Worm (Caenorhabditis elegans) whole organism, young adult: ENCODE data around the gene Y71H2AM.14.
A peak's percentile ranks its signal among the peaks of the same experiment; 100 is the strongest.

Experiments used
- B0261.1 ChIP-seq: sonication (generic microtip); optimal IDR thresholded peaks from 2 replicates; lab custom pipeline; 2016; ENCODE audit warnings: mild to moderate bottlenecking, missing genetic modification characterization, moderate library complexity, missing compliant biosample characterization
- B0336.3 ChIP-seq: fragments of 200-800 bp; sonication (Bioruptor generic); IDR thresholded peaks from 2 replicates; pipeline ENCODE4 v1.3.6; 2022; ENCODE audit warnings: missing genetic modification characterization, missing compliant biosample characterization
- C06A6.2 ChIP-seq: fragments of 200-800 bp; sonication (Bioruptor generic); conservative IDR thresholded peaks from 2 replicates; pipeline ENCODE4 v1.3.6; 2022; ENCODE audit warnings: missing genetic modification characterization, missing compliant biosample characterization
- D2030.7 ChIP-seq: fragments of 200-800 bp; sonication (Bioruptor generic); IDR thresholded peaks from 2 replicates; pipeline ENCODE4 v1.3.6; 2022; ENCODE audit warnings: missing genetic modification reagents, missing genetic modification characterization, missing compliant biosample characterization
- F22D6.2 ChIP-seq: sonication (generic microtip); optimal IDR thresholded peaks from 2 replicates; lab custom pipeline; 2016; ENCODE audit warnings: mild to moderate bottlenecking, missing genetic modification characterization, missing compliant biosample characterization
- F23B12.7 ChIP-seq: sonication (generic microtip); optimal IDR thresholded peaks from 2 replicates; lab custom pipeline; 2017; ENCODE audit warnings: missing genetic modification characterization, mild to moderate bottlenecking, missing compliant biosample characterization, antibody characterized with exemption, moderate library complexity; ENCODE audit not compliant: insufficient read depth
- F37B4.10 ChIP-seq: fragments of 200-800 bp; sonication (Bioruptor generic); IDR thresholded peaks from 2 replicates; pipeline ENCODE4 v1.3.6; 2022; ENCODE audit warnings: missing genetic modification characterization, missing compliant biosample characterization
- F57A8.1 ChIP-seq: fragments of 200-800 bp; sonication (Bioruptor generic); optimal IDR thresholded peaks from 2 replicates; lab custom pipeline; 2018; ENCODE audit warnings: mild to moderate bottlenecking, missing genetic modification characterization, moderate library complexity, missing compliant biosample characterization
- T07F8.4 ChIP-seq: sonication (generic microtip); optimal IDR thresholded peaks from 2 replicates; lab custom pipeline; 2016; ENCODE audit warnings: mild to moderate bottlenecking, missing genetic modification characterization, moderate library complexity, missing compliant biosample characterization
- Y53F4B.3 ChIP-seq: fragments of 200-800 bp; sonication (Bioruptor generic); IDR thresholded peaks from 2 replicates; pipeline ENCODE4 v1.3.6; 2022; ENCODE audit warnings: missing genetic modification reagents, missing genetic modification characterization, missing compliant biosample characterization
- Y95B8A.8 ChIP-seq: fragments of 200-800 bp; sonication (Bioruptor generic); IDR thresholded peaks from 2 replicates; pipeline ENCODE4 v1.3.6; 2022; ENCODE audit warnings: missing genetic modification reagents, missing genetic modification characterization, missing compliant biosample characterization
- ama-1 ChIP-seq, 3 experiments: fragments of 150-350 bp in 1 of 3; sonication (generic microtip) in 2 of 3; optimal IDR thresholded peaks; 2 replicates each; lab custom pipeline; 2014 to 2018; ENCODE audit warnings: missing biosample characterization in 2 of 3, missing genetic modification characterization in 2 of 3, missing genetic modification reagents in 2 of 3
- atf-7 ChIP-seq: sonication (generic microtip); optimal IDR thresholded peaks from 2 replicates; lab custom pipeline; 2017; ENCODE audit warnings: mild to moderate bottlenecking, missing genetic modification characterization, missing compliant biosample characterization
- attf-5 ChIP-seq: fragments of 200-800 bp; sonication (Bioruptor generic); optimal IDR thresholded peaks from 2 replicates; lab custom pipeline; 2018; ENCODE audit warnings: mild to moderate bottlenecking, missing genetic modification characterization, missing compliant biosample characterization
- attf-6 ChIP-seq: fragments of 200-800 bp; sonication (Bioruptor generic); IDR thresholded peaks from 2 replicates; pipeline ENCODE4 v1.3.6; 2022; ENCODE audit warnings: missing genetic modification reagents, missing genetic modification characterization, missing compliant biosample characterization
- ccch-3 ChIP-seq: fragments of 200-800 bp; sonication (Bioruptor generic); optimal IDR thresholded peaks from 2 replicates; lab custom pipeline; 2018; ENCODE audit warnings: mild to moderate bottlenecking, missing genetic modification characterization, missing compliant biosample characterization
- cebp-1 ChIP-seq, 2 experiments: fragments of 200-800 bp in 1 of 2; sonication (Bioruptor generic) in 1 of 2; sonication (generic microtip) in 1 of 2; IDR thresholded peaks in 1 of 2; optimal IDR thresholded peaks in 1 of 2; 2 replicates each; pipeline versions ENCODE4 v1.3.6 to Lab custom; 2017 to 2022; ENCODE audit warnings: missing compliant biosample characterization in 2 of 2, missing genetic modification characterization in 2 of 2, mild to moderate bottlenecking in 1 of 2, missing genetic modification reagents in 1 of 2, moderate library complexity in 1 of 2
- cebp-2 ChIP-seq: fragments of 200-800 bp; sonication (Bioruptor generic); IDR thresholded peaks from 2 replicates; pipeline ENCODE4 v1.3.6; 2022; ENCODE audit warnings: missing genetic modification characterization, missing compliant biosample characterization
- ceh-40 ChIP-seq: fragments of 200-800 bp; sonication (Bioruptor generic); IDR thresholded peaks from 2 replicates; pipeline ENCODE4 v1.3.6; 2022; ENCODE audit warnings: missing genetic modification characterization, missing compliant biosample characterization
- dox-1 ChIP-seq: fragments of 200-800 bp; sonication (Bioruptor generic); IDR thresholded peaks from 2 replicates; pipeline ENCODE4 v1.3.6; 2022; ENCODE audit warnings: missing genetic modification reagents, missing genetic modification characterization, missing compliant biosample characterization
- dpff-1 ChIP-seq: sonication (generic microtip); optimal IDR thresholded peaks from 2 replicates; lab custom pipeline; 2017; ENCODE audit warnings: mild to moderate bottlenecking, missing genetic modification characterization, missing compliant biosample characterization
- egl-44 ChIP-seq: fragments of 200-800 bp; sonication (Bioruptor generic); IDR thresholded peaks from 2 replicates; pipeline ENCODE4 v1.3.6; 2022; ENCODE audit warnings: missing genetic modification reagents, missing genetic modification characterization, missing compliant biosample characterization
- egrh-3 ChIP-seq: fragments of 200-800 bp; sonication (Bioruptor generic); IDR thresholded peaks from 2 replicates; pipeline ENCODE4 v1.3.6; 2022; ENCODE audit warnings: missing genetic modification reagents, missing genetic modification characterization, missing compliant biosample characterization
- ets-4 ChIP-seq: fragments of 200-800 bp; sonication (Bioruptor generic); optimal IDR thresholded peaks from 2 replicates; lab custom pipeline; 2018; ENCODE audit warnings: mild to moderate bottlenecking, missing genetic modification characterization, missing compliant biosample characterization
- fkh-3 ChIP-seq: sonication (generic microtip); optimal IDR thresholded peaks from 2 replicates; lab custom pipeline; 2016; ENCODE audit warnings: mild to moderate bottlenecking, missing genetic modification characterization, missing compliant biosample characterization
- him-1 ChIP-seq: sonication (generic microtip); optimal IDR thresholded peaks from 2 replicates; lab custom pipeline; 2016; ENCODE audit warnings: missing genotype, missing genetic modification reagents, missing genetic modification characterization, missing compliant biosample characterization
- hmg-1.2 ChIP-seq: fragments of 200-800 bp; sonication (Bioruptor generic); IDR thresholded peaks from 2 replicates; pipeline ENCODE4 v1.3.6; 2022; ENCODE audit warnings: missing genetic modification reagents, missing genetic modification characterization, missing compliant biosample characterization
- lag-1 ChIP-seq: fragments of 200-800 bp; sonication (Bioruptor generic); IDR thresholded peaks from 2 replicates; pipeline ENCODE4 v1.3.6; 2022; ENCODE audit warnings: missing genetic modification reagents, missing genetic modification characterization, missing compliant biosample characterization
- let-607 ChIP-seq, 2 experiments: fragments of 200-800 bp in 1 of 2; sonication (Bioruptor generic) in 1 of 2; sonication (generic microtip) in 1 of 2; optimal IDR thresholded peaks; 2 replicates each; lab custom pipeline; 2016 to 2018; ENCODE audit warnings: mild to moderate bottlenecking in 2 of 2, missing compliant biosample characterization in 2 of 2, missing genetic modification characterization in 2 of 2, moderate library complexity in 2 of 2, missing genotype in 1 of 2
- lin-54 ChIP-seq: fragments of 200-800 bp; sonication (Bioruptor generic); optimal IDR thresholded peaks from 2 replicates; lab custom pipeline; 2018; ENCODE audit warnings: mild to moderate bottlenecking, missing genetic modification characterization, missing compliant biosample characterization
- lsy-27 ChIP-seq: sonication (generic microtip); optimal IDR thresholded peaks from 2 replicates; lab custom pipeline; 2017; ENCODE audit warnings: missing genetic modification characterization, mild to moderate bottlenecking, missing compliant biosample characterization, antibody characterized with exemption, missing genotype, borderline replicate concordance; ENCODE audit not compliant: insufficient read depth
- madf-3 ChIP-seq: fragments of 200-800 bp; sonication (Bioruptor generic); IDR thresholded peaks from 2 replicates; pipeline ENCODE4 v1.3.6; 2022; ENCODE audit warnings: missing genetic modification reagents, missing genetic modification characterization, missing compliant biosample characterization
- mcd-1 ChIP-seq: fragments of 200-800 bp; sonication (Bioruptor generic); IDR thresholded peaks from 2 replicates; pipeline ENCODE4 v1.3.6; 2022; ENCODE audit warnings: missing genetic modification reagents, missing genetic modification characterization, missing compliant biosample characterization
- mxl-1 ChIP-seq: sonication (generic microtip); optimal IDR thresholded peaks from 2 replicates; lab custom pipeline; 2016; ENCODE audit warnings: missing genetic modification characterization, missing compliant biosample characterization
- nhr-179 ChIP-seq: sonication (generic microtip); optimal IDR thresholded peaks from 2 replicates; lab custom pipeline; 2016; ENCODE audit warnings: mild to moderate bottlenecking, missing genetic modification characterization, missing compliant biosample characterization
- nhr-80 ChIP-seq: sonication (generic microtip); optimal IDR thresholded peaks from 2 replicates; lab custom pipeline; 2016; ENCODE audit warnings: missing genetic modification characterization, missing compliant biosample characterization
- pbrm-1 ChIP-seq: fragments of 200-800 bp; sonication (Bioruptor generic); IDR thresholded peaks from 2 replicates; pipeline ENCODE4 v1.3.6; 2022; ENCODE audit warnings: missing genetic modification reagents, missing genetic modification characterization, missing compliant biosample characterization
- repo-1 ChIP-seq: sonication (generic microtip); optimal IDR thresholded peaks from 2 replicates; lab custom pipeline; 2017; ENCODE audit warnings: mild to moderate bottlenecking, missing genetic modification characterization, missing compliant biosample characterization
- rpc-1 ChIP-seq, 2 experiments: fragments of 150-350 bp in 1 of 2; sonication (generic microtip) in 1 of 2; optimal IDR thresholded peaks; 2 replicates each; lab custom pipeline; 2014 to 2018; ENCODE audit warnings: missing biosample characterization in 1 of 2, missing genetic modification characterization in 1 of 2, missing genetic modification reagents in 1 of 2, missing genotype in 1 of 2
- snpc-1.3 ChIP-seq: sonication (generic microtip); optimal IDR thresholded peaks from 2 replicates; lab custom pipeline; 2017; ENCODE audit warnings: missing genetic modification characterization, mild to moderate bottlenecking, missing compliant biosample characterization, antibody characterized with exemption, moderate library complexity, missing genotype, missing genetic modification reagents; ENCODE audit not compliant: insufficient read depth
- somi-1 ChIP-seq: fragments of 200-800 bp; sonication (Bioruptor generic); optimal IDR thresholded peaks from 2 replicates; lab custom pipeline; 2018; ENCODE audit warnings: mild to moderate bottlenecking, missing genetic modification characterization, missing compliant biosample characterization
- unc-62 ChIP-seq: fragments of 150-350 bp; optimal IDR thresholded peaks from 2 replicates; lab custom pipeline; 2014; ENCODE audit warnings: missing biosample characterization, missing genetic modification reagents, missing genetic modification characterization
- zim-3 ChIP-seq: sonication (generic microtip); optimal IDR thresholded peaks from 2 replicates; lab custom pipeline; 2017; ENCODE audit warnings: mild to moderate bottlenecking, missing genetic modification characterization, moderate library complexity, missing compliant biosample characterization
- ztf-26 ChIP-seq: sonication (generic microtip); optimal IDR thresholded peaks from 2 replicates; lab custom pipeline; 2017; ENCODE audit warnings: missing genetic modification characterization, missing compliant biosample characterization
- ztf-3 ChIP-seq: fragments of 200-800 bp; sonication (Bioruptor generic); optimal IDR thresholded peaks from 2 replicates; lab custom pipeline; 2018; ENCODE audit warnings: mild to moderate bottlenecking, missing genetic modification characterization, missing compliant biosample characterization

Gene Y71H2AM.14

ce11 chrIII:2760726-2761125, 14.3 kb upstream of the Y71H2AM.14 start, which contains the start of gene pho-9:
Gene pho-9 (minus strand): TSS chrIII:2760816.
- no peak for TF ChIP-seq F57A8.1 (GFP tag; lab: Kevin White, UChicago)
- 0 out of 2 replicates have a peak, but pooled peaks have one; percentile 44 for TF ChIP-seq B0336.3 (GFP tag; lab: Robert Waterston, UW)
- TF ChIP-seq attf-5 (GFP tag; lab: Kevin White, UChicago), result peak; percentile 39
- TF ChIP-seq lag-1 (GFP tag; lab: Robert Waterston, UW), result no peak
- peak; percentile 97 for TF ChIP-seq nhr-80 (tag; lab: Kevin White, UChicago)
- no peak for TF ChIP-seq lin-54 (GFP tag; lab: Kevin White, UChicago)
- TF ChIP-seq repo-1 (tag; lab: Kevin White, UChicago), result no peak
- no peak for TF ChIP-seq ztf-26
- peak; percentile 66 for TF ChIP-seq dox-1
- no peak for TF ChIP-seq cebp-2 (GFP tag; lab: Robert Waterston, UW)
- peak; percentile 70 for TF ChIP-seq ets-4 (GFP tag; lab: Kevin White, UChicago)
- no peak for TF ChIP-seq F37B4.10 (GFP tag; lab: Robert Waterston, UW)
- TF ChIP-seq cebp-1 (GFP tag; IDR thresholded peaks at IDR 0.05; lab: Robert Waterston, UW), result peak; percentile 88; the same call in 1 of the 2 replicates
- peak; percentile 88 for TF ChIP-seq cebp-1 (tag; optimal IDR thresholded peaks at IDR 0.05; lab: Kevin White, UChicago)
- TF ChIP-seq D2030.7 (GFP tag; lab: Robert Waterston, UW), result no peak
- TF ChIP-seq snpc-1.3 (tag; lab: Kevin White, UChicago), result no peak
- TF ChIP-seq Y95B8A.8 (GFP tag; lab: Robert Waterston, UW), result no peak
- no peak for TF ChIP-seq T07F8.4 (tag; lab: Kevin White, UChicago)
- no peak for TF ChIP-seq rpc-1 (optimal IDR thresholded peaks at IDR 0.05; lab: Kevin White, UChicago)
- no peak for TF ChIP-seq rpc-1 (tag; optimal IDR thresholded peaks at IDR 0.05; lab: Kevin White, UChicago)
- TF ChIP-seq pbrm-1 (GFP tag; lab: Robert Waterston, UW), result no peak
- TF ChIP-seq hmg-1.2 (GFP tag; lab: Robert Waterston, UW), result no peak
- TF ChIP-seq C06A6.2 (GFP tag; lab: Robert Waterston, UW), result no peak
- no peak for TF ChIP-seq atf-7 (tag; lab: Kevin White, UChicago)
- peak; percentile 4 for TF ChIP-seq unc-62 (GFP tag; lab: Kevin White, UChicago)
- no peak for TF ChIP-seq egrh-3
- TF ChIP-seq F23B12.7 (tag; lab: Kevin White, UChicago), result no peak
- 0 out of 2 replicates have a peak, but pooled peaks have one; percentile 28 for TF ChIP-seq mcd-1
- no peak for TF ChIP-seq mxl-1
- TF ChIP-seq ceh-40 (GFP tag; lab: Robert Waterston, UW), result no peak
- TF ChIP-seq nhr-179 (tag; lab: Kevin White, UChicago), result no peak
- TF ChIP-seq somi-1 (GFP tag; lab: Kevin White, UChicago), result no peak
- no peak for TF ChIP-seq ztf-3
- TF ChIP-seq him-1 (tag; lab: Kevin White, UChicago), result no peak
- TF ChIP-seq let-607 (tag; optimal IDR thresholded peaks at IDR 0.05; lab: Kevin White, UChicago), result peak in 1 of 2 experiments; percentile 4
- TF ChIP-seq madf-3 (GFP tag; lab: Robert Waterston, UW), result no peak
- peak; percentile 44; the same call in 1 of the 2 replicates for TF ChIP-seq egl-44 (GFP tag; lab: Robert Waterston, UW)
- no peak for TF ChIP-seq fkh-3 (tag; lab: Kevin White, UChicago)
- TF ChIP-seq F22D6.2, result no peak

DNA sequence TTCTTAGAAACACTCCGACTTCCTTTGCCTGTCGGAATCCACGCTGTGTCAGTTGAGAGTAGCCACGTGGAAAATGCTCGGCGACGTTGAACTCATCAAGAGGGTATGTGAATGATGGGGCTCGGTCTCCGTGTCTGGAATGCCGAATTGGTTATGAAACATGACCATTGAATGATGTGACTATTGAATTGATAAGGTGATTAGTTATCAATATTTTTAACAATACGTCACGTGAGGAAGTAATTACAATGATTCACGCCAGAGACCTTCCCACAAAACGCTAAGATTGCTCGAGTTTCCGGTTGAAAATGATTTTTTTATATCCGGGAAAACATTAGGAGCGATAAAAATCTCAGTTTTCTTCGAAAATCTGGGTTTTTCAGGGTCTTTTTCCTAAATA, 12.9 kb upstream of the Y71H2AM.14 start:
- TF ChIP-seq cebp-2 (GFP tag; lab: Robert Waterston, UW), result no peak
- TF ChIP-seq lsy-27 (tag; lab: Kevin White, UChicago), result no peak
- no peak for TF ChIP-seq B0261.1
- TF ChIP-seq ccch-3 (GFP tag; lab: Kevin White, UChicago), result no peak
- no peak for TF ChIP-seq T07F8.4 (tag; lab: Kevin White, UChicago)
- TF ChIP-seq ama-1 (optimal IDR thresholded peaks at IDR 0.05; lab: Kevin White, UChicago), result no peak
- no peak for TF ChIP-seq ama-1 (GFP tag; optimal IDR thresholded peaks at IDR 0.05; lab: Kevin White, UChicago)
- TF ChIP-seq zim-3, result no peak
- TF ChIP-seq Y53F4B.3 (GFP tag; lab: Robert Waterston, UW), result no peak
- no peak for TF ChIP-seq attf-6 (GFP tag; lab: Robert Waterston, UW)
- no peak for TF ChIP-seq dpff-1 (tag; lab: Kevin White, UChicago)
- no peak for TF ChIP-seq attf-5 (GFP tag; lab: Kevin White, UChicago)
- TF ChIP-seq nhr-80 (tag; lab: Kevin White, UChicago), result peak; percentile 52
- 0 out of 2 replicates have a peak, but pooled peaks have one; percentile 30 for TF ChIP-seq cebp-1 (GFP tag; IDR thresholded peaks at IDR 0.05; lab: Robert Waterston, UW)
- TF ChIP-seq cebp-1 (tag; optimal IDR thresholded peaks at IDR 0.05; lab: Kevin White, UChicago), result peak; percentile 48
- TF ChIP-seq C06A6.2 (GFP tag; lab: Robert Waterston, UW), result no peak
- TF ChIP-seq, all 124 proteins: peak for 2
